Fruit fly (Drosophila melanogaster): ENCODE measurements around the gene CG13829.

dm6 chr3R:23147058-23147457 is 14.1 kb downstream of the CG13829 start:
- TF ChIP-seq fd96Ca (GFP tag; IDR thresholded peaks at IDR 0.05) (no peak), CG9948 (tag; optimal IDR thresholded peaks at IDR 0.05) (no peak), CG13204 (GFP tag; optimal IDR thresholded peaks at IDR 0.05) (no peak), Pif1A (GFP tag; optimal IDR thresholded peaks at IDR 0.05) (no peak), CG8159 (tag; optimal IDR thresholded peaks at IDR 0.05) (no peak), CG10348 (GFP tag; IDR thresholded peaks at IDR 0.05) (no peak), gl (tag; optimal IDR thresholded peaks at IDR 0.05) (no peak), CG15710 (tag; optimal IDR thresholded peaks at IDR 0.05) (no peak), Snoo (tag; optimal IDR thresholded peaks at IDR 0.05) (no peak), EcR (GFP tag; optimal IDR thresholded peaks at IDR 0.05) (no peak), CG12605 (GFP tag; IDR thresholded peaks at IDR 0.05) (no peak), CG8301 (tag; optimal IDR thresholded peaks at IDR 0.05) (no peak)

Data from whole organism, pupa.